Worm (Caenorhabditis elegans): ENCODE data around the gene H43I07.4.

Gene H43I07.4

DNA sequence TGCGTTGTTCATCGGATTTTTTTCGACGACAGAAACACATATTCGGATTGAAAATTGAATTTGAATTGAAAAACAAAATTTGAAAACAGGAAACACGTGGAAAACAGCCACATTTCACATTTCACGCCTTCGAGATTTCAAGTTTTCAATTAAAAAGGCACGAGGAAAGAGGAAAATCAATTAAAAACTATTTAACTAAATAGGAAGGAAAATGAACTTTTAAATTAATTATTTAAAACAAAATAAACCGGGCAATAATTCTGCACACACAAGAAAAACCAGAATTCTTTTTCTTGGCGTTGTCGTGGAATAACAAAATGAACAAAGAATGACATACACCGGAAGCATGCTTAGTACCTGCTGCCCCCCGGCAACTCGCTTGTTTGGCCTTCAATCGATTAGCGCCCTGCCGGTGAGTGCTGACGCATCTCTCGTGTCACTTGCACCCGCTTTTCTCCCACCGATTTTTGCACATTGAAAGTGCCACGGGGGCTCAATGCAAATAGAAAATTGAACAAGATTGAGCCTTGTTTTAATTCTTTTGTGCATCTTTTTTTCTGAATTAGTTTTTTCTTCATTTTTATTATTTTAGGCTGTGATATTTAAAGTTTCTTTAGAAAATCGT is 21.3 kb upstream of the H43I07.4 start, which contains the start of gene Y45G5AM.9 (continued):
- no peak for TF ChIP-seq nhr-41 (GFP tag; IDR thresholded peaks at IDR 0.05)
- TF ChIP-seq vab-7 (GFP tag; IDR thresholded peaks at IDR 0.05): peak; percentile 58; the same call in 1 of the 2 replicates
- no peak for TF ChIP-seq ZK546.5 (tag; optimal IDR thresholded peaks at IDR 0.05)
- TF ChIP-seq attf-4 (tag; optimal IDR thresholded peaks at IDR 0.05): no peak
- no peak for TF ChIP-seq Y75B8A.6 (GFP tag; IDR thresholded peaks at IDR 0.05)
- TF ChIP-seq skn-1 (tag; optimal IDR thresholded peaks at IDR 0.05): no peak
- no peak for TF ChIP-seq ceh-82 (tag; optimal IDR thresholded peaks at IDR 0.05)
- no peak for TF ChIP-seq ceh-44 (GFP tag; IDR thresholded peaks at IDR 0.05)
- TF ChIP-seq egl-27 (tag; optimal IDR thresholded peaks at IDR 0.05): no peak
- no peak for TF ChIP-seq F49E8.2 (tag; optimal IDR thresholded peaks at IDR 0.05; ENCODE audit: borderline replicate concordance)
- TF ChIP-seq nhr-6 (tag; optimal IDR thresholded peaks at IDR 0.05): no peak
- TF ChIP-seq dmd-9 (GFP tag; IDR thresholded peaks at IDR 0.05): no peak
- TF ChIP-seq mdl-1 (tag; optimal IDR thresholded peaks at IDR 0.05): no peak
- peak; percentile 80 for TF ChIP-seq hmg-1.1 (GFP tag; IDR thresholded peaks at IDR 0.05)
- no peak for TF ChIP-seq mxl-2 (GFP tag; conservative IDR thresholded peaks at IDR 0.05)
- peak; percentile 80 for TF ChIP-seq lin-38 (GFP tag; IDR thresholded peaks at IDR 0.05)
- peak; percentile 49; the same call in 1 of the 2 replicates for TF ChIP-seq T26A8.4 (GFP tag; IDR thresholded peaks at IDR 0.05)
- no peak for TF ChIP-seq ceh-32 (tag; optimal IDR thresholded peaks at IDR 0.05; ENCODE audit: poor library complexity)
- TF ChIP-seq ceh-62 (tag; optimal IDR thresholded peaks at IDR 0.05): no peak
- TF ChIP-seq D1046.2 (GFP tag; IDR thresholded peaks at IDR 0.05): 0 out of 2 replicates have a peak, but pooled peaks have one; percentile 30
- TF ChIP-seq nhr-25 (tag; optimal IDR thresholded peaks at IDR 0.05; ENCODE audit: borderline replicate concordance, insufficient read depth): no peak
- peak; percentile 35 to 86 for TF ChIP-seq lsy-2 (tag; optimal IDR thresholded peaks at IDR 0.05)
- peak; percentile 81 for TF ChIP-seq mxl-3 (GFP tag; optimal IDR thresholded peaks at IDR 0.05)
- peak; percentile 73 for TF ChIP-seq ceh-28 (tag; optimal IDR thresholded peaks at IDR 0.05)
- no peak for TF ChIP-seq F44E2.7 (GFP tag; IDR thresholded peaks at IDR 0.05)
- TF ChIP-seq lim-7 (GFP tag; IDR thresholded peaks at IDR 0.05): no peak
- no peak for TF ChIP-seq tra-1 (GFP tag; IDR thresholded peaks at IDR 0.05)
- TF ChIP-seq zfp-3 (GFP tag; conservative IDR thresholded peaks at IDR 0.05): no peak
- peak; percentile 64 for TF ChIP-seq F37D6.2 (tag; optimal IDR thresholded peaks at IDR 0.05)
- no peak for TF ChIP-seq zag-1 (tag; optimal IDR thresholded peaks at IDR 0.05)
- peak; percentile 81 for TF ChIP-seq egl-43 (GFP tag; IDR thresholded peaks at IDR 0.05)
- TF ChIP-seq jun-1 (tag; optimal IDR thresholded peaks at IDR 0.05): no peak
- TF ChIP-seq nhr-11 (tag; optimal IDR thresholded peaks at IDR 0.05): peak; percentile 68
- TF ChIP-seq ama-1 (optimal IDR thresholded peaks at IDR 0.05): peak; percentile 9
- no peak for TF ChIP-seq unc-39 (tag; optimal IDR thresholded peaks at IDR 0.05)
- peak; percentile 86 for TF ChIP-seq aha-1 (tag)
- no peak for TF ChIP-seq sdz-12 (GFP tag; optimal IDR thresholded peaks at IDR 0.05)
- no peak for TF ChIP-seq ces-1 (GFP tag; optimal IDR thresholded peaks at IDR 0.05)
- TF ChIP-seq F26F4.8 (GFP tag; conservative IDR thresholded peaks at IDR 0.05): no peak
- peak; percentile 66; the same call in 1 of the 2 replicates for TF ChIP-seq lin-1 (GFP tag; IDR thresholded peaks at IDR 0.05)
- no peak; the same call in 1 of the 2 replicates for TF ChIP-seq arid-1 (GFP tag; conservative IDR thresholded peaks at IDR 0.05)
- TF ChIP-seq gei-8 (GFP tag; optimal IDR thresholded peaks at IDR 0.05): no peak
- TF ChIP-seq nhr-76 (tag; optimal IDR thresholded peaks at IDR 0.05): no peak
- peak; percentile 66 for TF ChIP-seq lin-13 (GFP tag; optimal IDR thresholded peaks at IDR 0.05)
- no peak for TF ChIP-seq ZK337.2 (GFP tag; IDR thresholded peaks at IDR 0.05)
- peak; percentile 55 for TF ChIP-seq nhr-28 (tag; optimal IDR thresholded peaks at IDR 0.05)
- TF ChIP-seq fkh-10 (GFP tag; optimal IDR thresholded peaks at IDR 0.05): peak; percentile 66
- TF ChIP-seq hif-1 (tag; optimal IDR thresholded peaks at IDR 0.05): peak in 1 of 2 experiments; percentile 66
- TF ChIP-seq php-3 (GFP tag; IDR thresholded peaks at IDR 0.05): 0 out of 2 replicates have a peak, but pooled peaks have one; percentile 30
- peak; percentile 56 for TF ChIP-seq nhr-48 (tag; optimal IDR thresholded peaks at IDR 0.05)
- TF ChIP-seq nhr-111 (GFP tag; optimal IDR thresholded peaks at IDR 0.05): no peak
